Fruit fly (Drosophila melanogaster) whole organism, wandering third instar larva: Measurements from ENCODE around the gene CG32191.

ENCODE experiments used
- GATAd ChIP-seq: sonication (Bioruptor generic); optimal IDR thresholded peaks from 2 replicates; lab custom pipeline; 2016; ENCODE audit warnings: missing biosample characterization, missing genetic modification characterization
- Hnf4 ChIP-seq: fragments of 200-800 bp; sonication (Bioruptor generic); optimal IDR thresholded peaks from 2 replicates; lab custom pipeline; 2016; ENCODE audit warnings: missing biosample characterization, mild to moderate bottlenecking, missing genetic modification characterization
- Myc ChIP-seq: fragments of >200 bp; optimal IDR thresholded peaks from 2 replicates; lab custom pipeline; 2017
- N ChIP-seq: fragments of >200 bp; optimal IDR thresholded peaks from 2 replicates; lab custom pipeline; 2018; ENCODE audit warnings: missing biosample characterization, missing external identifiers, missing genetic modification characterization
- OdsH ChIP-seq: fragments of 200-800 bp; sonication (Bioruptor generic); optimal IDR thresholded peaks from 2 replicates; lab custom pipeline; 2016; ENCODE audit warnings: missing biosample characterization, mild to moderate bottlenecking, missing genetic modification characterization
- dmrt93B ChIP-seq: fragments of 200-800 bp; sonication (Bioruptor generic); optimal IDR thresholded peaks from 2 replicates; lab custom pipeline; 2018; ENCODE audit warnings: missing biosample characterization, mild to moderate bottlenecking, missing genetic modification characterization
- dsf ChIP-seq: sonication (Bioruptor generic); optimal IDR thresholded peaks from 2 replicates; lab custom pipeline; 2016; ENCODE audit warnings: missing biosample characterization, missing genetic modification characterization, borderline replicate concordance
- h ChIP-seq: fragments of 200-800 bp; sonication (Bioruptor generic); optimal IDR thresholded peaks from 3 replicates; lab custom pipeline; 2016; ENCODE audit warnings: missing biosample characterization, mild to moderate bottlenecking, missing genetic modification characterization
- lola ChIP-seq: fragments of >200 bp; optimal IDR thresholded peaks from 2 replicates; lab custom pipeline; 2017; ENCODE audit warnings: missing biosample characterization, missing genetic modification characterization
- pan ChIP-seq: fragments of >200 bp; optimal IDR thresholded peaks from 2 replicates; lab custom pipeline; 2017
- psq ChIP-seq: fragments of 200-800 bp; sonication (Bioruptor generic); optimal IDR thresholded peaks from 3 replicates; lab custom pipeline; 2017; ENCODE audit warnings: missing biosample characterization, mild to moderate bottlenecking, missing genetic modification characterization, moderate library complexity
- woc ChIP-seq: sonication (Bioruptor generic); optimal IDR thresholded peaks from 2 replicates; lab custom pipeline; 2016; ENCODE audit warnings: missing biosample characterization, mild to moderate bottlenecking, missing genetic modification characterization

DNA sequence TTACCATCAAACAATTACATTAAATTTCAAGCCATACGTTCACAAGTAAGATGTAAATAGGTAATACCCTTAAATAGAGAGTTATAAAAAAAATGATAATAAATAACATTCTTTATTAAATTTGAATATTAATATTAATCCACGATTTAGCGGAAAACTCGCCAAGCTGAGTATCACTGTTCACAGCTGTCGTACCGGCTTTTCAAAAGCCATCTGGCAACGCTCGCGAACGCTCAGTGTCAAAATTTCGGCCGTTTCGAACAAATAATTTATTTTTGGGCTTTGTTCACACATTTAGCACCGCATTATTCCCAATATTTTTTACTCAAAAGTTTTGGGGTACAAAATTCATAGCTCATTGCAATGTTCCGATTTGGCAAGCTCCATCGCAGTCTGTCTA lies 40.6 kb upstream of the CG32191 start, which contains the start of gene TrpRS-m:
- TF ChIP-seq dsf (GFP tag; lab: Kevin White, UChicago) = no peak
- no peak for TF ChIP-seq psq (GFP tag; lab: Kevin White, UChicago)
- no peak for TF ChIP-seq lola (GFP tag; lab: Kevin White, UChicago)
- TF ChIP-seq N (GFP tag; lab: Kevin White, UChicago) = no peak
- peak; percentile 65 for TF ChIP-seq Myc (lab: Kevin White, UChicago)
- TF ChIP-seq h = no peak
- no peak for TF ChIP-seq pan (lab: Kevin White, UChicago)
- no peak for TF ChIP-seq OdsH (GFP tag; lab: Kevin White, UChicago)
- no peak for TF ChIP-seq dmrt93B (GFP tag; lab: Kevin White, UChicago)
- TF ChIP-seq Hnf4 = no peak
- peak; percentile 60 for TF ChIP-seq woc (GFP tag; lab: Kevin White, UChicago)
- no peak for TF ChIP-seq GATAd (GFP tag; lab: Kevin White, UChicago)
